Fruit fly (Drosophila melanogaster) whole organism, embryonic: ENCODE data around the gene CG1142.
A peak's percentile ranks its signal among the peaks of the same experiment; 100 is the strongest.

Experiments used
- C15 ChIP-seq: fragments of 200-800 bp; sonication (Bioruptor generic); IDR thresholded peaks from 3 replicates; pipeline ENCODE4 v1.3.6; 2022; ENCODE audit warnings: missing biosample characterization, missing genetic modification characterization
- CG10267 ChIP-seq: fragments of 200-800 bp; sonication (Bioruptor generic); optimal IDR thresholded peaks from 2 replicates; lab custom pipeline; 2018; ENCODE audit warnings: missing biosample characterization, mild to moderate bottlenecking, missing genetic modification characterization, moderate library complexity
- CG10366 ChIP-seq: fragments of 200-800 bp; sonication (Bioruptor generic); IDR thresholded peaks from 2 replicates; pipeline ENCODE4 v1.3.6; 2022; ENCODE audit warnings: missing biosample characterization, missing genetic modification characterization
- CG10565 ChIP-seq: fragments of 200-800 bp; sonication (Bioruptor generic); optimal IDR thresholded peaks from 3 replicates; lab custom pipeline; 2016; ENCODE audit warnings: missing biosample characterization, mild to moderate bottlenecking, missing genetic modification characterization
- CG11398 ChIP-seq: fragments of 200-800 bp; sonication (Bioruptor generic); optimal IDR thresholded peaks from 2 replicates; lab custom pipeline; 2016; ENCODE audit warnings: missing biosample characterization, missing genetic modification characterization
- CG12744 ChIP-seq: fragments of 200-800 bp; sonication (Bioruptor generic); optimal IDR thresholded peaks from 2 replicates; lab custom pipeline; 2016; ENCODE audit warnings: missing biosample characterization, missing genetic modification characterization
- CG13775 ChIP-seq: fragments of 200-800 bp; sonication (Bioruptor generic); optimal IDR thresholded peaks from 3 replicates; lab custom pipeline; 2017; ENCODE audit warnings: missing biosample characterization, mild to moderate bottlenecking, missing genetic modification characterization
- CG15269 ChIP-seq: fragments of 200-800 bp; sonication (Bioruptor generic); optimal IDR thresholded peaks from 2 replicates; lab custom pipeline; 2018; ENCODE audit warnings: missing biosample characterization, mild to moderate bottlenecking, missing genetic modification characterization, moderate library complexity
- CG15514 ChIP-seq: fragments of 200-800 bp; sonication (Bioruptor generic); optimal IDR thresholded peaks from 3 replicates; lab custom pipeline; 2017; ENCODE audit warnings: missing biosample characterization, missing genetic modification characterization, mild to moderate bottlenecking, moderate library complexity, missing genetic modification reagents
- CG16779 ChIP-seq: fragments of 200-800 bp; sonication (Bioruptor generic); IDR thresholded peaks from 2 replicates; pipeline ENCODE4 v1.3.6; 2022; ENCODE audit warnings: missing biosample characterization, missing genetic modification characterization
- CG16813 ChIP-seq: fragments of 200-800 bp; sonication (Bioruptor generic); IDR thresholded peaks from 3 replicates; pipeline ENCODE4 v1.3.6; 2022; ENCODE audit warnings: missing biosample characterization, missing genetic modification characterization; ENCODE audit not compliant: partially characterized antibody
- CG17186 ChIP-seq: fragments of 200-800 bp; sonication (Bioruptor generic); optimal IDR thresholded peaks from 3 replicates; lab custom pipeline; 2017; ENCODE audit warnings: missing biosample characterization, missing genetic modification reagents, missing genetic modification characterization
- CG17359 ChIP-seq: fragments of 200-800 bp; sonication (Bioruptor generic); optimal IDR thresholded peaks from 3 replicates; lab custom pipeline; 2018; ENCODE audit warnings: missing biosample characterization, mild to moderate bottlenecking, missing genetic modification characterization, moderate library complexity
- CG2199 ChIP-seq: fragments of 200-800 bp; sonication (Bioruptor generic); IDR thresholded peaks from 3 replicates; pipeline ENCODE4 v1.3.6; 2022; ENCODE audit warnings: missing biosample characterization, missing genetic modification characterization
- CG2875 ChIP-seq: fragments of 200-800 bp; sonication (Bioruptor generic); optimal IDR thresholded peaks from 2 replicates; lab custom pipeline; 2017; ENCODE audit warnings: missing biosample characterization, mild to moderate bottlenecking, missing genetic modification characterization, missing genetic modification reagents
- CG3838 ChIP-seq: fragments of 200-800 bp; sonication (Bioruptor generic); optimal IDR thresholded peaks from 3 replicates; lab custom pipeline; 2016; ENCODE audit warnings: missing biosample characterization, missing genetic modification characterization
- CG3995 ChIP-seq: fragments of 200-800 bp; sonication (Bioruptor generic); optimal IDR thresholded peaks from 3 replicates; lab custom pipeline; 2016; ENCODE audit warnings: missing biosample characterization, missing genetic modification characterization
- CG4854 ChIP-seq: fragments of 200-800 bp; sonication (Bioruptor generic); optimal IDR thresholded peaks from 2 replicates; lab custom pipeline; 2016; ENCODE audit warnings: missing biosample characterization, missing genetic modification characterization, inconsistent platforms
- CG7556 ChIP-seq: fragments of 200-800 bp; sonication (Bioruptor generic); optimal IDR thresholded peaks from 2 replicates; lab custom pipeline; 2017; ENCODE audit warnings: missing biosample characterization, mild to moderate bottlenecking, missing genetic modification characterization
- CrebB ChIP-seq: fragments of 200-800 bp; sonication (Bioruptor generic); optimal IDR thresholded peaks from 3 replicates; lab custom pipeline; 2018; ENCODE audit warnings: missing biosample characterization, mild to moderate bottlenecking, missing genetic modification characterization
- D19A ChIP-seq: fragments of 200-800 bp; optimal IDR thresholded peaks from 3 replicates; lab custom pipeline; 2019; ENCODE audit warnings: missing biosample characterization, mild to moderate bottlenecking, missing genetic modification characterization, moderate library complexity
- Dip3 ChIP-seq: fragments of 200-800 bp; sonication (Bioruptor generic); optimal IDR thresholded peaks from 3 replicates; lab custom pipeline; 2016; ENCODE audit warnings: missing biosample characterization, missing genetic modification characterization
- Elba2 ChIP-seq: fragments of 200-800 bp; sonication (Bioruptor generic); optimal IDR thresholded peaks from 3 replicates; lab custom pipeline; 2016; ENCODE audit warnings: missing biosample characterization, missing genetic modification characterization
- HHEX ChIP-seq: fragments of 200-800 bp; sonication (Bioruptor generic); optimal IDR thresholded peaks from 3 replicates; lab custom pipeline; 2017; ENCODE audit warnings: missing biosample characterization, mild to moderate bottlenecking, missing genetic modification characterization, missing genetic modification reagents
- HmgD ChIP-seq: fragments of 200-800 bp; sonication (Bioruptor generic); optimal IDR thresholded peaks from 3 replicates; lab custom pipeline; 2016; ENCODE audit warnings: missing biosample characterization, missing genetic modification characterization
- Hr51 ChIP-seq, 2 experiments: fragments of 200-800 bp; sonication (Bioruptor generic); optimal IDR thresholded peaks; 2 replicates in 1 of 2; 3 replicates in 1 of 2; lab custom pipeline; 2016 to 2018; ENCODE audit warnings: missing biosample characterization in 2 of 2, missing genetic modification characterization in 2 of 2, mild to moderate bottlenecking in 1 of 2, moderate library complexity in 1 of 2
- Jarid2 ChIP-seq: fragments of 200-800 bp; sonication (Bioruptor generic); optimal IDR thresholded peaks from 3 replicates; lab custom pipeline; 2017; ENCODE audit warnings: mild to moderate bottlenecking, missing biosample characterization, missing genetic modification reagents, missing genetic modification characterization
- MTF-1 ChIP-seq: fragments of 200-800 bp; sonication (Bioruptor generic); optimal IDR thresholded peaks from 2 replicates; lab custom pipeline; 2018; ENCODE audit warnings: missing biosample characterization, mild to moderate bottlenecking, missing genetic modification characterization, borderline replicate concordance
- Med ChIP-seq: fragments of 200-800 bp; sonication (Bioruptor generic); peaks from one replicate; lab custom pipeline; 2016; ENCODE audit warnings: missing biosample characterization, missing genetic modification characterization, mild to moderate bottlenecking, inconsistent platforms, moderate library complexity
- Nf-YA ChIP-seq: fragments of 200-800 bp; sonication (Bioruptor generic); IDR thresholded peaks from 2 replicates; pipeline ENCODE4 v1.3.6; 2022; ENCODE audit warnings: missing biosample characterization, missing genetic modification characterization
- Opbp ChIP-seq: fragments of 200-800 bp; sonication (Bioruptor generic); IDR thresholded peaks from 3 replicates; pipeline ENCODE4 v1.3.6; 2022; ENCODE audit warnings: missing biosample characterization, missing genetic modification characterization; ENCODE audit not compliant: partially characterized antibody
- Rx ChIP-seq: fragments of 200-800 bp; sonication (Bioruptor generic); IDR thresholded peaks from 2 replicates; pipeline ENCODE4 v1.3.6; 2022; ENCODE audit warnings: missing biosample characterization, missing genetic modification characterization
- TFAM ChIP-seq: fragments of 200-800 bp; sonication (Bioruptor generic); optimal IDR thresholded peaks from 2 replicates; lab custom pipeline; 2017; ENCODE audit warnings: missing biosample characterization, missing genetic modification characterization, inconsistent platforms
- Trl ChIP-seq, 3 experiments: fragments of >200 bp in 2 of 3; fragments of 200-800 bp in 1 of 3; sonication (Bioruptor generic) in 1 of 3; optimal IDR thresholded peaks; 2 replicates in 1 of 3; 3 replicates in 2 of 3; lab custom pipeline; 2016 to 2017; ENCODE audit warnings: missing biosample characterization in 1 of 3, missing genetic modification characterization in 1 of 3
- Usf ChIP-seq: fragments of 200-800 bp; sonication (Bioruptor generic); optimal IDR thresholded peaks from 2 replicates; lab custom pipeline; 2017; ENCODE audit warnings: missing genotype, missing biosample characterization, missing genetic modification characterization
- bsh ChIP-seq, 2 experiments: fragments of 200-800 bp; sonication (Bioruptor generic); optimal IDR thresholded peaks; 2 replicates each; lab custom pipeline; 2017 to 2018; ENCODE audit warnings: mild to moderate bottlenecking in 2 of 2, missing biosample characterization in 2 of 2, missing genetic modification characterization in 2 of 2, moderate library complexity in 1 of 2
- cad ChIP-seq: fragments of >200 bp; optimal IDR thresholded peaks from 2 replicates; lab custom pipeline; 2017; ENCODE audit warnings: missing biosample characterization, missing genetic modification characterization
- crp ChIP-seq, 2 experiments: fragments of 200-800 bp; sonication (Bioruptor generic); optimal IDR thresholded peaks; 2 replicates in 1 of 2; 3 replicates in 1 of 2; lab custom pipeline; 2017; ENCODE audit warnings: missing biosample characterization in 2 of 2, missing genetic modification characterization in 2 of 2, mild to moderate bottlenecking in 1 of 2, moderate library complexity in 1 of 2
- hb ChIP-seq: fragments of 200-800 bp; sonication (Bioruptor generic); IDR thresholded peaks from 3 replicates; pipeline ENCODE4 v1.3.6; 2022; ENCODE audit warnings: missing biosample characterization, missing genetic modification characterization; ENCODE audit not compliant: partially characterized antibody
- odd ChIP-seq: fragments of 200-800 bp; sonication (Bioruptor generic); optimal IDR thresholded peaks from 2 replicates; lab custom pipeline; 2017; ENCODE audit warnings: missing biosample characterization, mild to moderate bottlenecking, missing genetic modification characterization
- run ChIP-seq: fragments of 200-800 bp; sonication (Bioruptor generic); optimal IDR thresholded peaks from 3 replicates; lab custom pipeline; 2018; ENCODE audit warnings: missing biosample characterization, mild to moderate bottlenecking, missing genetic modification characterization
- sens-2 ChIP-seq: fragments of 200-800 bp; sonication (Bioruptor generic); IDR thresholded peaks from 2 replicates; pipeline ENCODE4 v1.3.6; 2022; ENCODE audit warnings: missing biosample characterization, missing genetic modification characterization
- sim ChIP-seq: fragments of 200-800 bp; sonication (Bioruptor generic); IDR thresholded peaks from 2 replicates; pipeline ENCODE4 v1.3.6; 2022; ENCODE audit warnings: missing biosample characterization, missing genetic modification characterization
- slou ChIP-seq: fragments of 200-800 bp; sonication (Bioruptor generic); optimal IDR thresholded peaks from 3 replicates; lab custom pipeline; 2016; ENCODE audit warnings: missing biosample characterization, missing genetic modification characterization
- sqz ChIP-seq: fragments of 200-800 bp; sonication (Bioruptor generic); optimal IDR thresholded peaks from 3 replicates; lab custom pipeline; 2018; ENCODE audit warnings: missing biosample characterization, mild to moderate bottlenecking, missing genetic modification characterization
- trh ChIP-seq: fragments of 200-800 bp; sonication (Bioruptor generic); optimal IDR thresholded peaks from 2 replicates; lab custom pipeline; 2016; ENCODE audit warnings: missing biosample characterization, missing genetic modification characterization
- unc-4 ChIP-seq: fragments of 200-800 bp; sonication (Bioruptor generic); IDR thresholded peaks from 2 replicates; pipeline ENCODE4 v1.3.6; 2022; ENCODE audit warnings: missing biosample characterization, missing genetic modification characterization; ENCODE audit not compliant: partially characterized antibody
- vnd ChIP-seq: fragments of 200-800 bp; sonication (Bioruptor generic); IDR thresholded peaks from 3 replicates; pipeline ENCODE4 v1.3.6; 2022; ENCODE audit warnings: missing biosample characterization, missing genetic modification characterization; ENCODE audit not compliant: partially characterized antibody

The CG1142 gene

DNA sequence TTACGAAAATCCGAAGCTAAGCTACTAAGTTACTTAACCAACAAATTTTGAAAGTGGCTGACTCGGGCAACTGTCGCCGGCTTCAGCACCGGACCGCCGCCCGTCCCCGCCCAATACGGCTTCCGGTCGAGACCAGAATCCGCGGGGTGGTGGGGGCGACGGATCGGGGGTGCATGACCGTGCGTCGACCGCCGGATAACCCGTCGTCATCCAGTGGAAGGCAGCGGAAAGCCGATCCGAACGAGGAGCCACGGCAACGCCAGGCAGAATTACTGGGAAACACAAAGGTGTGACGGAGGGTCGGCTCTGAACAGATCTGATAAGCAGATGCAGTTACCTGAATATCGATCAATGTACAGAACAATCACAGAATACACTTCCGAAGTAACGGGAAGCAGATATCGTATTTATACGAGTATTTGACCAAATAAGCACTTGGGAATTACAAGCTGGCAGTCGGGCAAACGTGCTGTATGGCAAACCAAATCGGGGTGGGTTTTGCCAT is 1.1 kb upstream of the CG1142 start (continued):
- no peak for TF ChIP-seq crp (GFP tag; optimal IDR thresholded peaks at IDR 0.05; lab: Kevin White, UChicago)
- TF ChIP-seq CG16779 (GFP tag; lab: Robert Waterston, UW) = 0 out of 2 replicates have a peak, but pooled peaks have one; percentile 72
- peak; percentile 51 for TF ChIP-seq CG10366 (GFP tag; lab: Robert Waterston, UW)
- peak; percentile 80 for TF ChIP-seq odd (GFP tag; lab: Kevin White, UChicago)
- peak; percentile 74; the same call in 2 of the 3 replicates for TF ChIP-seq CG2199 (GFP tag; lab: Robert Waterston, UW)
- peak; percentile 2 for TF ChIP-seq TFAM (GFP tag; lab: Kevin White, UChicago)
- no peak for TF ChIP-seq Usf (GFP tag; lab: Kevin White, UChicago)
- peak; percentile 65 for TF ChIP-seq CG15514
- TF ChIP-seq CG17359 (tag; lab: Kevin White, UChicago) = peak; percentile 42
- TF ChIP-seq HmgD = peak; percentile 33
- TF ChIP-seq CG17186 (GFP tag; lab: Kevin White, UChicago) = peak; percentile 26
- TF ChIP-seq slou (GFP tag; lab: Kevin White, UChicago) = no peak
- TF ChIP-seq hb = peak; percentile 95
- no peak for TF ChIP-seq CG10267
- TF ChIP-seq Jarid2 = no peak
- TF ChIP-seq CG7556 = no peak
- peak; percentile 36 to 55 for TF ChIP-seq Hr51 (GFP tag; optimal IDR thresholded peaks at IDR 0.05; lab: Kevin White, UChicago)
- TF ChIP-seq CG12744 (GFP tag; lab: Kevin White, UChicago) = peak; percentile 11
- TF ChIP-seq vnd (GFP tag; lab: Robert Waterston, UW) = peak; percentile 96
- TF ChIP-seq run (tag; lab: Kevin White, UChicago) = peak; percentile 66
- peak; percentile 96 for TF ChIP-seq Med (GFP tag; lab: Kevin White, UChicago)
- TF ChIP-seq CG13775 (GFP tag; lab: Kevin White, UChicago) = no peak
- TF ChIP-seq MTF-1 (GFP tag; lab: Kevin White, UChicago) = peak; percentile 58
- TF ChIP-seq sens-2 = peak; percentile 47; the same call in 1 of the 2 replicates
- TF ChIP-seq sim (GFP tag; lab: Robert Waterston, UW) = no peak
- peak; percentile 44 for TF ChIP-seq CG2875 (GFP tag; lab: Kevin White, UChicago)
- TF ChIP-seq C15 (GFP tag; lab: Robert Waterston, UW) = no peak
- peak; percentile 70 for TF ChIP-seq CG15269 (tag; lab: Kevin White, UChicago)
- peak; percentile 29; the same call in 1 of the 2 replicates for TF ChIP-seq Nf-YA (GFP tag; lab: Robert Waterston, UW)
- peak; percentile 57 for TF ChIP-seq D19A (tag; lab: Kevin White, UChicago)
- peak; percentile 78 for TF ChIP-seq HHEX (GFP tag; lab: Kevin White, UChicago)
- peak; percentile 44 for TF ChIP-seq Dip3 (GFP tag; lab: Kevin White, UChicago)
- TF ChIP-seq trh (GFP tag; lab: Kevin White, UChicago) = no peak
- TF ChIP-seq Trl (optimal IDR thresholded peaks at IDR 0.05; lab: Kevin White, UChicago) = no peak
- TF ChIP-seq Trl (GFP tag; optimal IDR thresholded peaks at IDR 0.05; lab: Kevin White, UChicago) = peak; percentile 55
- TF ChIP-seq CG3995 (GFP tag; lab: Kevin White, UChicago) = peak; percentile 64
- TF ChIP-seq CG4854 (GFP tag; lab: Kevin White, UChicago) = no peak
- peak; percentile 39; the same call in 1 of the 2 replicates for TF ChIP-seq Rx (GFP tag; lab: Robert Waterston, UW)
- peak; percentile 97 for TF ChIP-seq CG16813 (GFP tag; lab: Robert Waterston, UW)
- peak; percentile 81 for TF ChIP-seq CrebB (tag; lab: Kevin White, UChicago)
- peak; percentile 52 to 61 for TF ChIP-seq bsh (GFP tag; optimal IDR thresholded peaks at IDR 0.05; lab: Kevin White, UChicago)
- TF ChIP-seq unc-4 (GFP tag; lab: Robert Waterston, UW) = peak; percentile 67
- TF ChIP-seq sqz (GFP tag; lab: Kevin White, UChicago) = peak; percentile 40
- TF ChIP-seq CG10565 (GFP tag; lab: Kevin White, UChicago) = no peak
- peak; percentile 2 for TF ChIP-seq CG3838 (GFP tag; lab: Kevin White, UChicago)
- TF ChIP-seq Elba2 (GFP tag; lab: Kevin White, UChicago) = peak; percentile 1
- peak; percentile 99 for TF ChIP-seq Opbp
- peak; percentile 67 for TF ChIP-seq CG11398 (GFP tag; lab: Kevin White, UChicago)
- no peak for TF ChIP-seq cad
